Fruit fly (Drosophila melanogaster) whole organism, prepupa: ENCODE measurements around the gene CG7227.

Experiments
- Blimp-1 ChIP-seq: fragments of 200-800 bp; sonication (Bioruptor generic); optimal IDR thresholded peaks from 3 replicates; lab custom pipeline; 2017; ENCODE audit warnings: missing biosample characterization, missing genetic modification characterization, mild to moderate bottlenecking, moderate library complexity, missing genetic modification reagents
- CG10631 ChIP-seq: fragments of 200-800 bp; sonication (Bioruptor generic); optimal IDR thresholded peaks from 2 replicates; lab custom pipeline; 2016; ENCODE audit warnings: missing biosample characterization, missing genetic modification characterization
- CG11902 ChIP-seq: fragments of 200-800 bp; sonication (Bioruptor generic); optimal IDR thresholded peaks from 3 replicates; lab custom pipeline; 2016; ENCODE audit warnings: missing biosample characterization, missing genetic modification characterization
- CG15336 ChIP-seq: fragments of 200-800 bp; sonication (Bioruptor generic); IDR thresholded peaks from 2 replicates; pipeline ENCODE4 v1.3.6; 2022; ENCODE audit warnings: missing biosample characterization, missing genetic modification characterization
- CG1621 ChIP-seq: fragments of 200-800 bp; sonication (Bioruptor generic); optimal IDR thresholded peaks from 3 replicates; lab custom pipeline; 2018; ENCODE audit warnings: missing biosample characterization, mild to moderate bottlenecking, missing genetic modification characterization
- CG16779 ChIP-seq: fragments of 200-800 bp; sonication (Bioruptor generic); optimal IDR thresholded peaks from 3 replicates; lab custom pipeline; 2017; ENCODE audit warnings: missing biosample characterization, mild to moderate bottlenecking, missing genetic modification characterization
- CG31627 ChIP-seq: fragments of 200-800 bp; sonication (Bioruptor generic); optimal IDR thresholded peaks from 3 replicates; lab custom pipeline; 2016; ENCODE audit warnings: missing biosample characterization, missing genetic modification characterization
- CG34406 ChIP-seq: fragments of 200-800 bp; sonication (Bioruptor generic); optimal IDR thresholded peaks from 3 replicates; lab custom pipeline; 2016; ENCODE audit warnings: missing biosample characterization, missing genetic modification characterization
- CG3919 ChIP-seq: fragments of 200-800 bp; sonication (Bioruptor generic); optimal IDR thresholded peaks from 3 replicates; lab custom pipeline; 2016; ENCODE audit warnings: missing biosample characterization, missing genetic modification characterization
- CG6163 ChIP-seq: fragments of 200-800 bp; sonication (Bioruptor generic); IDR thresholded peaks from 3 replicates; pipeline ENCODE4 v1.3.6; 2022; ENCODE audit warnings: missing biosample characterization, missing genetic modification characterization
- CG6276 ChIP-seq: fragments of 200-800 bp; sonication (Bioruptor generic); optimal IDR thresholded peaks from 2 replicates; lab custom pipeline; 2017; ENCODE audit warnings: missing biosample characterization, mild to moderate bottlenecking, missing genetic modification characterization
- CG6808 ChIP-seq: fragments of 200-800 bp; sonication (Bioruptor generic); optimal IDR thresholded peaks from 3 replicates; lab custom pipeline; 2017; ENCODE audit warnings: missing biosample characterization, missing genetic modification characterization, mild to moderate bottlenecking, moderate library complexity, missing genetic modification reagents
- CG6854 ChIP-seq: fragments of 200-800 bp; sonication (Bioruptor generic); optimal IDR thresholded peaks from 2 replicates; lab custom pipeline; 2017; ENCODE audit warnings: missing biosample characterization, mild to moderate bottlenecking, missing genetic modification characterization
- CG7368 ChIP-seq: fragments of 200-800 bp; sonication (Bioruptor generic); optimal IDR thresholded peaks from 3 replicates; lab custom pipeline; 2016; ENCODE audit warnings: missing biosample characterization, missing genetic modification characterization
- CG8119 ChIP-seq: fragments of 200-800 bp; sonication (Bioruptor generic); IDR thresholded peaks from 3 replicates; pipeline ENCODE4 v1.3.6; 2022; ENCODE audit warnings: missing biosample characterization, missing genetic modification characterization
- CG8319 ChIP-seq: fragments of 200-800 bp; sonication (Bioruptor generic); optimal IDR thresholded peaks from 3 replicates; lab custom pipeline; 2016; ENCODE audit warnings: missing biosample characterization, missing genetic modification characterization
- CG8632 ChIP-seq: fragments of 200-800 bp; sonication (Bioruptor generic); optimal IDR thresholded peaks from 3 replicates; lab custom pipeline; 2016; ENCODE audit warnings: missing biosample characterization, missing genetic modification characterization
- Eip93F ChIP-seq: fragments of 200-800 bp; sonication (Bioruptor generic); optimal IDR thresholded peaks from 2 replicates; lab custom pipeline; 2016; ENCODE audit warnings: missing biosample characterization, mild to moderate bottlenecking, missing genetic modification characterization
- Ets21C ChIP-seq: fragments of 200-800 bp; sonication (Bioruptor generic); optimal IDR thresholded peaks from 3 replicates; lab custom pipeline; 2016; ENCODE audit warnings: missing biosample characterization, missing genetic modification characterization
- Ets96B ChIP-seq: fragments of 200-800 bp; optimal IDR thresholded peaks from 2 replicates; lab custom pipeline; 2019; ENCODE audit warnings: missing biosample characterization, mild to moderate bottlenecking, missing genetic modification characterization, moderate library complexity
- Gug ChIP-seq: fragments of 200-800 bp; sonication (Bioruptor generic); IDR thresholded peaks from 2 replicates; pipeline ENCODE4 v1.3.6; 2022; ENCODE audit warnings: missing biosample characterization, missing genetic modification characterization
- Hr38 ChIP-seq: sonication (Bioruptor generic); optimal IDR thresholded peaks from 2 replicates; lab custom pipeline; 2016; ENCODE audit warnings: missing biosample characterization, missing genetic modification characterization
- Hr39 ChIP-seq: fragments of 200-800 bp; sonication (Bioruptor generic); optimal IDR thresholded peaks from 2 replicates; lab custom pipeline; 2016; ENCODE audit warnings: missing biosample characterization, missing genetic modification characterization
- Hr4 ChIP-seq: fragments of 200-800 bp; sonication (Bioruptor generic); optimal IDR thresholded peaks from 3 replicates; lab custom pipeline; 2016; ENCODE audit warnings: missing biosample characterization, missing genetic modification characterization
- Lpt ChIP-seq: fragments of 200-800 bp; sonication (Bioruptor generic); optimal IDR thresholded peaks from 3 replicates; lab custom pipeline; 2016; ENCODE audit warnings: missing biosample characterization, missing genetic modification characterization
- OdsH ChIP-seq: fragments of 200-800 bp; sonication (Bioruptor generic); optimal IDR thresholded peaks from 3 replicates; lab custom pipeline; 2016; ENCODE audit warnings: missing biosample characterization, missing genetic modification characterization
- Sox102F ChIP-seq: fragments of 200-800 bp; sonication (Bioruptor generic); optimal IDR thresholded peaks from 2 replicates; lab custom pipeline; 2016; ENCODE audit warnings: missing biosample characterization, mild to moderate bottlenecking, missing genetic modification characterization
- Sox14 ChIP-seq: fragments of 200-800 bp; sonication (Bioruptor generic); optimal IDR thresholded peaks from 3 replicates; lab custom pipeline; 2016; ENCODE audit warnings: missing biosample characterization, missing genetic modification characterization
- achi ChIP-seq: fragments of 200-800 bp; sonication (Bioruptor generic); optimal IDR thresholded peaks from 3 replicates; lab custom pipeline; 2016; ENCODE audit warnings: missing biosample characterization, missing genetic modification characterization
- acj6 ChIP-seq: fragments of 200-800 bp; sonication (Bioruptor generic); optimal IDR thresholded peaks from 3 replicates; lab custom pipeline; 2016; ENCODE audit warnings: missing biosample characterization, missing genetic modification characterization
- dac ChIP-seq: fragments of 200-800 bp; sonication (Bioruptor generic); optimal IDR thresholded peaks from 2 replicates; lab custom pipeline; 2017; ENCODE audit warnings: missing biosample characterization, mild to moderate bottlenecking, missing genetic modification characterization
- eg ChIP-seq: fragments of 200-800 bp; sonication (Bioruptor generic); IDR thresholded peaks from 3 replicates; pipeline ENCODE4 v1.3.6; 2022; ENCODE audit warnings: missing biosample characterization, missing genetic modification characterization
- fd59A ChIP-seq: fragments of 200-800 bp; sonication (Bioruptor generic); optimal IDR thresholded peaks from 2 replicates; lab custom pipeline; 2017; ENCODE audit warnings: missing biosample characterization, mild to moderate bottlenecking, missing genetic modification characterization, missing genetic modification reagents
- fd85E ChIP-seq: fragments of 200-800 bp; sonication (Bioruptor generic); optimal IDR thresholded peaks from 3 replicates; lab custom pipeline; 2016; ENCODE audit warnings: missing biosample characterization, missing genetic modification characterization
- fkh ChIP-seq: fragments of 200-800 bp; sonication (Bioruptor generic); optimal IDR thresholded peaks from 3 replicates; lab custom pipeline; 2017; ENCODE audit warnings: missing biosample characterization, mild to moderate bottlenecking, missing genetic modification characterization, moderate library complexity
- lz ChIP-seq: fragments of 200-800 bp; sonication (Bioruptor generic); optimal IDR thresholded peaks from 3 replicates; lab custom pipeline; 2016; ENCODE audit warnings: missing biosample characterization, missing genetic modification characterization
- net ChIP-seq: fragments of 200-800 bp; sonication (Bioruptor generic); optimal IDR thresholded peaks from 3 replicates; lab custom pipeline; 2016; ENCODE audit warnings: missing biosample characterization, missing genetic modification characterization
- pdm3 ChIP-seq: fragments of 200-800 bp; sonication (Bioruptor generic); optimal IDR thresholded peaks from 3 replicates; lab custom pipeline; 2016; ENCODE audit warnings: missing biosample characterization, missing genetic modification characterization
- svp ChIP-seq: fragments of 200-800 bp; sonication (Bioruptor generic); peaks from one replicate; lab custom pipeline; 2016; ENCODE audit warnings: missing biosample characterization, missing genetic modification characterization
- vri ChIP-seq: fragments of 200-800 bp; sonication (Bioruptor generic); optimal IDR thresholded peaks from 3 replicates; lab custom pipeline; 2016; ENCODE audit warnings: missing biosample characterization, mild to moderate bottlenecking, missing genetic modification characterization

The CG7227 gene

DNA sequence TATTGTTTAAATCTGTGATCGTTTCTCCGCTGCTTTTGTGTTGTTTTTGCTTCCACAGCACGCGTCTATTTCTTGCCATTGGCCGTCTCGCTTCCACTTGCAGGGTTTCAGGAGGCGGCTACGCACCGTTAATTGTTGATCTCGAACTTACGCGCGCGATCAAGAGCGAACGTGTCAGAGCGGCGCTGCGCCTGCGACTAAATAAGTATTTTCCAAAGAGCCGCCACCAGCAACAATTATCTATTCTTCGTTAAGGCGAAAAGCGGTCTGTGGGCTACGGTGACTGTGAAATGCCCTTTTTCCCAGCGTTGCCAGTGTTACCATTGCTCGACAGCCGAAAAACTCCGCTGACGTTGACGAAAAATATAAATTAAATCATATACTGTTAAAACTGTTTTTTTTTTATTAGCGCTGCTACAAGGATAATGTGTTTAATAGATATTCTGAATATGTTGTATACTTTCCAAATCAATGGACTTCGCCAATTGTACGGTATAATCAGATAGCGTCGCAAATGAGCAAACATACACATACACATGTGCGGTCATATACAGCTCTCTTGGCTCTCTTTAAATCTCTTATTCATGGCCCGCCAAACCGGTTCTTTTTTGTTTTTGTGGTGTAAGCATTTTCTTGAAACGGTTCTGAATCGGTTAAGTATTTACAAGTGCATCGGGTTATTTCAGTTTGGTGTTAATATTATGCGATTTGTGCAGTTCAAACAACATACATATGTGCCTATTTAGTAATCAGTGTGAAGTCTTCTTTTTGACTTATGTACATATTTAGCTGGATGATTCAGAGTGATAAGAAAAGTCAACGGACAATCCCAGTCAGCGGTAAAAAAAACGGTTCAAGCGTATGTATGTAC is 3.7 kb downstream of the CG7227 start, which contains the start of gene pes (continued):
- TF ChIP-seq CG3919 (peak; percentile 94), CG7368 (GFP tag; lab: Kevin White, UChicago) (peak; percentile 86), Sox14 (peak; percentile 91), CG6276 (GFP tag; lab: Kevin White, UChicago) (peak; percentile 91), Hr4 (GFP tag; lab: Kevin White, UChicago) (peak; percentile 93), Sox102F (GFP tag; lab: Kevin White, UChicago) (peak; percentile 82), Hr38 (no peak), fd85E (GFP tag; lab: Kevin White, UChicago) (peak; percentile 84), CG6808 (GFP tag; lab: Kevin White, UChicago) (peak; percentile 94), eg (GFP tag; lab: Robert Waterston, UW) (peak; percentile 89)

- TF ChIP-seq Sox102F (GFP tag; lab: Kevin White, UChicago) = no peak
- TF ChIP-seq eg (GFP tag; lab: Robert Waterston, UW) = peak; percentile 50; the same call in 1 of the 3 replicates
- TF ChIP-seq Gug = no peak
- TF ChIP-seq Hr38 = no peak
- peak; percentile 23 for TF ChIP-seq CG6276 (GFP tag; lab: Kevin White, UChicago)
- no peak for TF ChIP-seq Blimp-1 (GFP tag; lab: Kevin White, UChicago)
- TF ChIP-seq CG6163 (GFP tag; lab: Robert Waterston, UW) = 0 out of 3 replicates have a peak, but pooled peaks have one; percentile 5
- peak; percentile 20 for TF ChIP-seq svp (GFP tag; lab: Kevin White, UChicago)
- no peak for TF ChIP-seq lz (GFP tag; lab: Kevin White, UChicago)
- TF ChIP-seq CG8119 = peak; percentile 25; the same call in 1 of the 3 replicates
- no peak for TF ChIP-seq CG8319 (GFP tag; lab: Kevin White, UChicago)
- peak; percentile 31; the same call in 1 of the 2 replicates for TF ChIP-seq CG15336 (GFP tag; lab: Robert Waterston, UW)
- no peak for TF ChIP-seq Lpt (GFP tag; lab: Kevin White, UChicago)
Observed at dm6 chr2L:7993062-7993685, 4.8 kb downstream of the CG7227 start.

DNA sequence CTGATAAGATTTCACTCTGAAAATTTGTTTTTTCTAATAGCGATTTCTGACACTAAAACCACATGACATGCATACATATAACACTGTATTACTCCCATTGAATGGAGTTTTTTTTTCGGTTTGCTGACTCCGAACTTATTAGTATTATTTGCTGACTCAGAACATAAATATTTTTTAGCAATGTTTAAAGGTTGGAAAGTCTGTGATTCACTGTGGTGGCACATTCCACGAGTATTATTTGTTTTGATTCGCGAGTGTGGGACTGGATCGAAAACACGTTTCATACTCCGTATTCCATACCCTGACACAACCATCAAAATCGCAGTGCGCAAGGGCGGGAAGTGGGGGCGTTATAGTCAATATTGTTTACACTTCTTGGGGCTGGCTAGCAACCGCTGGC is 5.3 kb downstream of the CG7227 start:
- TF ChIP-seq fkh (GFP tag; lab: Kevin White, UChicago) (peak; percentile 35), Hr4 (GFP tag; lab: Kevin White, UChicago) (no peak), fd59A (GFP tag; lab: Kevin White, UChicago) (no peak), CG11902 (GFP tag; lab: Kevin White, UChicago) (no peak), achi (GFP tag; lab: Kevin White, UChicago) (no peak), CG6854 (no peak), Ets21C (GFP tag; lab: Kevin White, UChicago) (no peak), CG6276 (GFP tag; lab: Kevin White, UChicago) (no peak), Eip93F (no peak), dac (GFP tag; lab: Kevin White, UChicago) (no peak), CG34406 (GFP tag; lab: Kevin White, UChicago) (no peak), eg (GFP tag; lab: Robert Waterston, UW) (no peak), lz (GFP tag; lab: Kevin White, UChicago) (no peak), net (GFP tag; lab: Kevin White, UChicago) (no peak), OdsH (GFP tag; lab: Kevin White, UChicago) (no peak), svp (GFP tag; lab: Kevin White, UChicago) (peak; percentile 27), CG10631 (GFP tag; lab: Kevin White, UChicago) (no peak)

DNA sequence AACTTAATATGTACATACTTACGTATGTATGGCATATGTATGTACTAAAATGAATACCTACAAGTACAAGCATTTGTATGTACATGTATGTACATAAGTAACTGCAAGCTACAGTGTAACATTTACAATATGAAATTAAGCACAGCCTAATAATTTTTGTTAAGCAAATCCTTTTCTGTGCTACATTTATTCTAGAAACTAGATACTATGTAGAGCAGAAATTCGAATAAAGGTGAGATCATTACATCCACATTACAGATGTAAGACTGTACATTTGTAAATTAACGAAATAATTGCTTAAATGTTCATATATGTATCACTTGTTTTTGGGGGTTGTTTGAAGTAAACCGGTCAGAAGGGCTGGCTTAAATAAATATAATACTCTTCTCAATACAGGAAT is 6.0 kb downstream of the CG7227 start:
- TF ChIP-seq CG11902 (GFP tag; lab: Kevin White, UChicago) = no peak
- TF ChIP-seq CG6808 (GFP tag; lab: Kevin White, UChicago) = no peak
- TF ChIP-seq Hr38 = no peak
- TF ChIP-seq Eip93F = no peak
- no peak for TF ChIP-seq CG6854
- TF ChIP-seq CG1621 (tag; lab: Kevin White, UChicago) = no peak
- TF ChIP-seq achi (GFP tag; lab: Kevin White, UChicago) = peak; percentile 45
- peak; percentile 20 for TF ChIP-seq CG7368 (GFP tag; lab: Kevin White, UChicago)
- TF ChIP-seq pdm3 (GFP tag; lab: Kevin White, UChicago) = peak; percentile 60
- TF ChIP-seq vri = peak; percentile 25
- peak; percentile 86 for TF ChIP-seq CG31627
- no peak for TF ChIP-seq CG10631 (GFP tag; lab: Kevin White, UChicago)
- peak; percentile 62 for TF ChIP-seq Ets21C (GFP tag; lab: Kevin White, UChicago)
- peak; percentile 46 for TF ChIP-seq OdsH (GFP tag; lab: Kevin White, UChicago)
- peak; percentile 78 for TF ChIP-seq lz (GFP tag; lab: Kevin White, UChicago)
- TF ChIP-seq CG8632 (GFP tag; lab: Kevin White, UChicago) = peak; percentile 29
- no peak for TF ChIP-seq CG16779 (tag; lab: Kevin White, UChicago)
- TF ChIP-seq Hr39 (GFP tag; lab: Kevin White, UChicago) = peak; percentile 86
- peak; percentile 8 for TF ChIP-seq Ets96B (tag; lab: Kevin White, UChicago)
- TF ChIP-seq CG8119 = no peak
- TF ChIP-seq Sox14 = peak; percentile 16
- TF ChIP-seq acj6 (GFP tag; lab: Kevin White, UChicago) = peak; percentile 48
- TF ChIP-seq CG6276 (GFP tag; lab: Kevin White, UChicago) = no peak
- 0 out of 3 replicates have a peak, but pooled peaks have one; percentile 39 for TF ChIP-seq CG6163 (GFP tag; lab: Robert Waterston, UW)
